Fruit fly (Drosophila melanogaster) whole organism, embryonic: ENCODE measurements around the gene CG14302.

Experiments used
- Bteb2 ChIP-seq: fragments of 200-800 bp; sonication (Bioruptor generic); optimal IDR thresholded peaks from 2 replicates; lab custom pipeline; 2016; ENCODE audit warnings: missing biosample characterization, missing genetic modification characterization
- CG10274 ChIP-seq: fragments of 200-800 bp; sonication (Bioruptor generic); optimal IDR thresholded peaks from 3 replicates; lab custom pipeline; 2017; ENCODE audit warnings: missing biosample characterization, mild to moderate bottlenecking, missing genetic modification characterization
- CG10979 ChIP-seq: fragments of 200-800 bp; sonication (Bioruptor generic); optimal IDR thresholded peaks from 2 replicates; lab custom pipeline; 2018; ENCODE audit warnings: missing biosample characterization, mild to moderate bottlenecking, missing genetic modification characterization, moderate library complexity
- CG11504 ChIP-seq: fragments of 200-800 bp; sonication (Bioruptor generic); optimal IDR thresholded peaks from 3 replicates; lab custom pipeline; 2019; ENCODE audit warnings: missing biosample characterization, mild to moderate bottlenecking, missing genetic modification characterization, moderate library complexity
- CG18011 ChIP-seq: fragments of 200-800 bp; sonication (Bioruptor generic); optimal IDR thresholded peaks from 2 replicates; lab custom pipeline; 2017; ENCODE audit warnings: missing biosample characterization, missing genetic modification characterization, mild to moderate bottlenecking, moderate library complexity, missing genotype
- CG3995 ChIP-seq: fragments of 200-800 bp; sonication (Bioruptor generic); optimal IDR thresholded peaks from 3 replicates; lab custom pipeline; 2016; ENCODE audit warnings: missing biosample characterization, missing genetic modification characterization
- CG4282 ChIP-seq: fragments of 200-800 bp; sonication (Bioruptor generic); optimal IDR thresholded peaks from 2 replicates; lab custom pipeline; 2016; ENCODE audit warnings: missing biosample characterization, missing genetic modification characterization
- CG4820 ChIP-seq: fragments of 200-800 bp; sonication (Bioruptor generic); optimal IDR thresholded peaks from 3 replicates; lab custom pipeline; 2016; ENCODE audit warnings: missing biosample characterization, missing genetic modification characterization
- CG6654 ChIP-seq: fragments of 200-800 bp; sonication (Bioruptor generic); optimal IDR thresholded peaks from 2 replicates; lab custom pipeline; 2017; ENCODE audit warnings: missing biosample characterization, mild to moderate bottlenecking, missing genetic modification characterization
- D19A ChIP-seq: fragments of 200-800 bp; optimal IDR thresholded peaks from 3 replicates; lab custom pipeline; 2019; ENCODE audit warnings: missing biosample characterization, mild to moderate bottlenecking, missing genetic modification characterization, moderate library complexity
- Doc2 ChIP-seq: fragments of 200-800 bp; sonication (Bioruptor generic); IDR thresholded peaks from 2 replicates; pipeline ENCODE4 v1.3.6; 2022; ENCODE audit warnings: missing biosample characterization, missing genetic modification characterization
- Doc3 ChIP-seq: fragments of 200-800 bp; sonication (Bioruptor generic); IDR thresholded peaks from 3 replicates; pipeline ENCODE4 v1.3.6; 2022; ENCODE audit warnings: missing biosample characterization, missing genetic modification characterization; ENCODE audit not compliant: partially characterized antibody
- Drgx ChIP-seq: fragments of 200-800 bp; sonication (Bioruptor generic); IDR thresholded peaks from 2 replicates; pipeline ENCODE4 v1.3.6; 2022; ENCODE audit warnings: missing biosample characterization, missing genetic modification characterization
- E2f2 ChIP-seq: fragments of 200-800 bp; sonication (Bioruptor generic); IDR thresholded peaks from 2 replicates; pipeline ENCODE4 v1.3.6; 2022; ENCODE audit warnings: missing biosample characterization, missing genetic modification characterization
- Ets97D ChIP-seq: fragments of 200-800 bp; sonication (Bioruptor generic); optimal IDR thresholded peaks from 3 replicates; lab custom pipeline; 2016; ENCODE audit warnings: missing biosample characterization, missing genetic modification characterization
- Gsc ChIP-seq: fragments of 200-800 bp; sonication (Bioruptor generic); IDR thresholded peaks from 2 replicates; pipeline ENCODE4 v1.3.6; 2022; ENCODE audit warnings: missing biosample characterization, missing genetic modification characterization
- Hr78 ChIP-seq, 2 experiments: fragments of 200-800 bp in 1 of 2; fragments of >200 bp in 1 of 2; sonication (Bioruptor generic) in 1 of 2; optimal IDR thresholded peaks; 2 replicates each; lab custom pipeline; 2017 to 2019; ENCODE audit warnings: missing biosample characterization in 2 of 2, missing genetic modification characterization in 2 of 2, mild to moderate bottlenecking in 1 of 2, moderate library complexity in 1 of 2
- Med ChIP-seq: fragments of 200-800 bp; sonication (Bioruptor generic); peaks from one replicate; lab custom pipeline; 2016; ENCODE audit warnings: missing biosample characterization, missing genetic modification characterization, mild to moderate bottlenecking, inconsistent platforms, moderate library complexity
- Optix ChIP-seq: fragments of 200-800 bp; sonication (Bioruptor generic); IDR thresholded peaks from 3 replicates; pipeline ENCODE4 v1.3.6; 2022; ENCODE audit warnings: missing biosample characterization, missing genetic modification characterization
- Sox102F ChIP-seq: fragments of 200-800 bp; sonication (Bioruptor generic); optimal IDR thresholded peaks from 2 replicates; lab custom pipeline; 2018; ENCODE audit warnings: missing biosample characterization, mild to moderate bottlenecking, missing genetic modification characterization, moderate library complexity
- Trl ChIP-seq, 3 experiments: fragments of >200 bp in 2 of 3; fragments of 200-800 bp in 1 of 3; sonication (Bioruptor generic) in 1 of 3; optimal IDR thresholded peaks; 2 replicates in 1 of 3; 3 replicates in 2 of 3; lab custom pipeline; 2016 to 2017; ENCODE audit warnings: missing biosample characterization in 1 of 3, missing genetic modification characterization in 1 of 3
- chif ChIP-seq, 2 experiments: fragments of 200-800 bp; sonication (Bioruptor generic); optimal IDR thresholded peaks; 3 replicates each; lab custom pipeline; 2016; ENCODE audit warnings: missing biosample characterization in 2 of 2, missing genetic modification characterization in 2 of 2
- crc ChIP-seq: fragments of 200-800 bp; sonication (Bioruptor generic); optimal IDR thresholded peaks from 2 replicates; lab custom pipeline; 2016; ENCODE audit warnings: missing biosample characterization, missing genetic modification characterization
- cwo ChIP-seq: fragments of 200-800 bp; sonication (Bioruptor generic); optimal IDR thresholded peaks from 3 replicates; lab custom pipeline; 2017; ENCODE audit warnings: missing biosample characterization, missing genetic modification characterization, mild to moderate bottlenecking, moderate library complexity, missing genetic modification reagents
- dmrt11E ChIP-seq: fragments of 200-800 bp; sonication (Bioruptor generic); optimal IDR thresholded peaks from 3 replicates; lab custom pipeline; 2018; ENCODE audit warnings: missing biosample characterization, mild to moderate bottlenecking, missing genetic modification characterization, moderate library complexity
- ewg ChIP-seq: fragments of 200-800 bp; sonication (Bioruptor generic); optimal IDR thresholded peaks from 3 replicates; lab custom pipeline; 2017; ENCODE audit warnings: mild to moderate bottlenecking, missing biosample characterization, missing genetic modification reagents, missing genetic modification characterization
- hb ChIP-seq: fragments of 200-800 bp; sonication (Bioruptor generic); IDR thresholded peaks from 3 replicates; pipeline ENCODE4 v1.3.6; 2022; ENCODE audit warnings: missing biosample characterization, missing genetic modification characterization; ENCODE audit not compliant: partially characterized antibody
- hkb ChIP-seq, 2 experiments: fragments of 200-800 bp in 1 of 2; fragments of >200 bp in 1 of 2; sonication (Bioruptor generic) in 1 of 2; IDR thresholded peaks in 1 of 2; optimal IDR thresholded peaks in 1 of 2; 2 replicates each; pipeline versions ENCODE4 v1.3.6 to Lab custom; 2017 to 2022; ENCODE audit warnings: missing biosample characterization in 1 of 2, missing genetic modification characterization in 1 of 2
- inv ChIP-seq: fragments of 200-800 bp; sonication (Bioruptor generic); IDR thresholded peaks from 2 replicates; pipeline ENCODE4 v1.3.6; 2022; ENCODE audit warnings: missing biosample characterization, missing genetic modification characterization; ENCODE audit not compliant: partially characterized antibody
- nom ChIP-seq: fragments of 200-800 bp; sonication (Bioruptor generic); optimal IDR thresholded peaks from 2 replicates; lab custom pipeline; 2017; ENCODE audit warnings: missing biosample characterization, missing genetic modification characterization, mild to moderate bottlenecking, moderate library complexity, missing genetic modification reagents
- org-1 ChIP-seq: fragments of 200-800 bp; sonication (Bioruptor generic); optimal IDR thresholded peaks from 2 replicates; lab custom pipeline; 2017; ENCODE audit warnings: missing biosample characterization, missing genetic modification characterization
- phol ChIP-seq: fragments of 200-800 bp; sonication (Bioruptor generic); optimal IDR thresholded peaks from 3 replicates; lab custom pipeline; 2018; ENCODE audit warnings: missing biosample characterization, mild to moderate bottlenecking, missing genetic modification characterization, moderate library complexity
- sens ChIP-seq: fragments of 200-800 bp; sonication (Bioruptor generic); peaks from one replicate; lab custom pipeline; 2016; ENCODE audit warnings: missing biosample characterization, missing genetic modification characterization
- tgo ChIP-seq: fragments of 200-800 bp; sonication (Bioruptor generic); IDR thresholded peaks from 3 replicates; pipeline ENCODE4 v1.3.6; 2022; ENCODE audit warnings: missing biosample characterization, missing genetic modification characterization
- toy ChIP-seq: fragments of 200-800 bp; sonication (Bioruptor generic); IDR thresholded peaks from 2 replicates; pipeline ENCODE4 v1.3.6; 2022; ENCODE audit warnings: missing biosample characterization, missing genetic modification characterization
- unpg ChIP-seq: fragments of 200-800 bp; sonication (Bioruptor generic); optimal IDR thresholded peaks from 3 replicates; lab custom pipeline; 2018; ENCODE audit warnings: missing biosample characterization, mild to moderate bottlenecking, missing genetic modification characterization, moderate library complexity
- vvl ChIP-seq: fragments of 200-800 bp; sonication (Bioruptor generic); IDR thresholded peaks from 2 replicates; pipeline ENCODE4 v1.3.6; 2022; ENCODE audit warnings: missing biosample characterization, missing genetic modification characterization
- zfh1 ChIP-seq: fragments of 200-800 bp; sonication (Bioruptor generic); IDR thresholded peaks from 3 replicates; pipeline ENCODE4 v1.3.6; 2022; ENCODE audit warnings: missing biosample characterization, missing genetic modification characterization

Gene CG14302

dm6 chr3R:18738705-18739434 is 6.4 kb downstream of the CG14302 start:
- TF ChIP-seq crc (GFP tag; lab: Kevin White, UChicago) (no peak), Optix (GFP tag; lab: Robert Waterston, UW) (no peak), tgo (no peak), Doc2 (GFP tag; lab: Robert Waterston, UW) (no peak), zfh1 (GFP tag; lab: Robert Waterston, UW) (0 out of 3 replicates have a peak, but pooled peaks have one; percentile 26), sens (peak; percentile 56), phol (peak; percentile 20), inv (GFP tag; lab: Robert Waterston, UW) (no peak), Doc3 (GFP tag; lab: Robert Waterston, UW) (no peak), unpg (no peak), ewg (GFP tag; lab: Kevin White, UChicago) (no peak), CG4282 (GFP tag; lab: Kevin White, UChicago) (no peak), Trl (optimal IDR thresholded peaks at IDR 0.05; lab: Kevin White, UChicago) (peak in 1 of 2 experiments; percentile 36), Trl (GFP tag; optimal IDR thresholded peaks at IDR 0.05; lab: Kevin White, UChicago) (no peak), Bteb2 (no peak), CG11504 (tag; lab: Kevin White, UChicago) (peak; percentile 29), CG3995 (peak; percentile 36), toy (GFP tag; lab: Robert Waterston, UW) (no peak), Sox102F (peak; percentile 14), hb (0 out of 3 replicates have a peak, but pooled peaks have one; percentile 52), Gsc (GFP tag; lab: Robert Waterston, UW) (no peak), Drgx (no peak), CG6654 (GFP tag; lab: Kevin White, UChicago) (peak; percentile 85), chif (GFP tag; optimal IDR thresholded peaks at IDR 0.05; lab: Kevin White, UChicago) (no peak), Med (GFP tag; lab: Kevin White, UChicago) (peak; percentile 25), vvl (GFP tag; lab: Robert Waterston, UW) (no peak), Hr78 (GFP tag; optimal IDR thresholded peaks at IDR 0.05; lab: Kevin White, UChicago) (no peak), cwo (GFP tag; lab: Kevin White, UChicago) (no peak), dmrt11E (tag; lab: Kevin White, UChicago) (no peak), CG10979 (tag; lab: Kevin White, UChicago) (peak; percentile 1), org-1 (GFP tag; lab: Kevin White, UChicago) (no peak)

- TF ChIP-seq CG4820 (GFP tag; lab: Kevin White, UChicago) (no peak), toy (GFP tag; lab: Robert Waterston, UW) (0 out of 2 replicates have a peak, but pooled peaks have one; percentile 14), nom (GFP tag; lab: Kevin White, UChicago) (peak; percentile 24), Trl (optimal IDR thresholded peaks at IDR 0.05; lab: Kevin White, UChicago) (peak in 1 of 2 experiments; percentile 38), Trl (GFP tag; optimal IDR thresholded peaks at IDR 0.05; lab: Kevin White, UChicago) (no peak), Ets97D (GFP tag; lab: Kevin White, UChicago) (no peak), D19A (peak; percentile 19), inv (GFP tag; lab: Robert Waterston, UW) (0 out of 2 replicates have a peak, but pooled peaks have one; percentile 15), CG10274 (GFP tag; lab: Kevin White, UChicago) (peak; percentile 77), CG18011 (GFP tag; lab: Kevin White, UChicago) (peak; percentile 79), hkb (optimal IDR thresholded peaks at IDR 0.05; lab: Kevin White, UChicago) (no peak), hkb (GFP tag; IDR thresholded peaks at IDR 0.05; lab: Robert Waterston, UW) (no peak), E2f2 (GFP tag; lab: Robert Waterston, UW) (0 out of 2 replicates have a peak, but pooled peaks have one; percentile 8), Drgx (peak; percentile 7; the same call in 1 of the 2 replicates)
Measured at dm6 chr3R:18739435-18739977, 7.0 kb downstream of the CG14302 start.
